Fruit fly (Drosophila melanogaster) whole organism, pupa: Measurements from ENCODE around the gene GstD11.

Experiments used
- CG10348 ChIP-seq: fragments of 200-800 bp; sonication (Bioruptor generic); IDR thresholded peaks from 2 replicates; pipeline ENCODE4 v1.3.6; 2022; ENCODE audit warnings: missing biosample characterization, missing genetic modification characterization
- CG12605 ChIP-seq: fragments of 200-800 bp; sonication (Bioruptor generic); IDR thresholded peaks from 2 replicates; pipeline ENCODE4 v1.3.6; 2022; ENCODE audit warnings: missing biosample characterization, missing genetic modification characterization
- CG13204 ChIP-seq: fragments of 200-800 bp; sonication (Bioruptor generic); optimal IDR thresholded peaks from 2 replicates; lab custom pipeline; 2018; ENCODE audit warnings: missing biosample characterization, mild to moderate bottlenecking, missing genetic modification characterization, moderate library complexity
- CG14655 ChIP-seq: fragments of 200-800 bp; sonication (Bioruptor generic); optimal IDR thresholded peaks from 3 replicates; lab custom pipeline; 2017; ENCODE audit warnings: mild to moderate bottlenecking, missing biosample characterization, missing genetic modification reagents, missing genetic modification characterization
- CG15710 ChIP-seq: fragments of 200-800 bp; sonication (Bioruptor generic); optimal IDR thresholded peaks from 2 replicates; lab custom pipeline; 2018; ENCODE audit warnings: missing biosample characterization, mild to moderate bottlenecking, missing genetic modification characterization, moderate library complexity
- CG17806 ChIP-seq: fragments of 200-800 bp; sonication (Bioruptor generic); optimal IDR thresholded peaks from 2 replicates; lab custom pipeline; 2018; ENCODE audit warnings: missing biosample characterization, mild to moderate bottlenecking, missing genetic modification characterization, moderate library complexity
- CG32121 ChIP-seq: fragments of 200-800 bp; sonication (Bioruptor generic); IDR thresholded peaks from 2 replicates; pipeline ENCODE4 v1.3.6; 2022; ENCODE audit warnings: missing biosample characterization, missing genetic modification characterization
- CG34367 ChIP-seq: fragments of 200-800 bp; sonication (Bioruptor generic); optimal IDR thresholded peaks from 2 replicates; lab custom pipeline; 2018; ENCODE audit warnings: missing biosample characterization, mild to moderate bottlenecking, missing genetic modification characterization
- CG4496 ChIP-seq: fragments of 200-800 bp; sonication (Bioruptor generic); IDR thresholded peaks from 3 replicates; pipeline ENCODE4 v1.3.6; 2022; ENCODE audit warnings: missing biosample characterization, missing genetic modification characterization
- CG8159 ChIP-seq: fragments of 200-800 bp; sonication (Bioruptor generic); optimal IDR thresholded peaks from 3 replicates; lab custom pipeline; 2018; ENCODE audit warnings: missing biosample characterization, mild to moderate bottlenecking, missing genetic modification characterization, moderate library complexity
- CG8301 ChIP-seq: fragments of 200-800 bp; sonication (Bioruptor generic); optimal IDR thresholded peaks from 2 replicates; lab custom pipeline; 2018; ENCODE audit warnings: missing biosample characterization, mild to moderate bottlenecking, missing genetic modification characterization
- CG9948 ChIP-seq: fragments of 200-800 bp; sonication (Bioruptor generic); optimal IDR thresholded peaks from 2 replicates; lab custom pipeline; 2018; ENCODE audit warnings: missing biosample characterization, mild to moderate bottlenecking, missing genetic modification characterization, moderate library complexity
- D1 ChIP-seq: fragments of 200-800 bp; sonication (Bioruptor generic); optimal IDR thresholded peaks from 2 replicates; lab custom pipeline; 2018; ENCODE audit warnings: missing biosample characterization, mild to moderate bottlenecking, missing genetic modification characterization, moderate library complexity
- EcR ChIP-seq: fragments of 200-800 bp; sonication (Bioruptor generic); optimal IDR thresholded peaks from 3 replicates; lab custom pipeline; 2019; ENCODE audit warnings: missing biosample characterization, missing genetic modification characterization, mild to moderate bottlenecking, moderate library complexity, missing genetic modification reagents
- Ets98B ChIP-seq: fragments of 200-800 bp; sonication (Bioruptor generic); IDR thresholded peaks from 2 replicates; pipeline ENCODE4 v1.3.6; 2022; ENCODE audit warnings: missing biosample characterization, missing genetic modification characterization
- Pif1A ChIP-seq: fragments of 200-800 bp; sonication (Bioruptor generic); optimal IDR thresholded peaks from 3 replicates; lab custom pipeline; 2016; ENCODE audit warnings: missing biosample characterization, missing genetic modification characterization
- Pif1B ChIP-seq: fragments of 200-800 bp; sonication (Bioruptor generic); optimal IDR thresholded peaks from 3 replicates; lab custom pipeline; 2016; ENCODE audit warnings: missing biosample characterization, missing genetic modification characterization
- Snoo ChIP-seq: fragments of 200-800 bp; sonication (Bioruptor generic); optimal IDR thresholded peaks from 3 replicates; lab custom pipeline; 2017; ENCODE audit warnings: missing biosample characterization, mild to moderate bottlenecking, missing genetic modification characterization, inconsistent platforms
- fd96Ca ChIP-seq: fragments of 200-800 bp; sonication (Bioruptor generic); IDR thresholded peaks from 3 replicates; pipeline ENCODE4 v1.3.6; 2022; ENCODE audit warnings: missing biosample characterization, missing genetic modification characterization
- gl ChIP-seq: fragments of 200-800 bp; sonication (Bioruptor generic); optimal IDR thresholded peaks from 2 replicates; lab custom pipeline; 2018; ENCODE audit warnings: missing biosample characterization, mild to moderate bottlenecking, missing genetic modification characterization
- rn ChIP-seq: fragments of 200-800 bp; sonication (Bioruptor generic); IDR thresholded peaks from 2 replicates; pipeline ENCODE4 v1.3.6; 2022; ENCODE audit warnings: missing biosample characterization, missing genetic modification characterization

The GstD11 gene

DNA sequence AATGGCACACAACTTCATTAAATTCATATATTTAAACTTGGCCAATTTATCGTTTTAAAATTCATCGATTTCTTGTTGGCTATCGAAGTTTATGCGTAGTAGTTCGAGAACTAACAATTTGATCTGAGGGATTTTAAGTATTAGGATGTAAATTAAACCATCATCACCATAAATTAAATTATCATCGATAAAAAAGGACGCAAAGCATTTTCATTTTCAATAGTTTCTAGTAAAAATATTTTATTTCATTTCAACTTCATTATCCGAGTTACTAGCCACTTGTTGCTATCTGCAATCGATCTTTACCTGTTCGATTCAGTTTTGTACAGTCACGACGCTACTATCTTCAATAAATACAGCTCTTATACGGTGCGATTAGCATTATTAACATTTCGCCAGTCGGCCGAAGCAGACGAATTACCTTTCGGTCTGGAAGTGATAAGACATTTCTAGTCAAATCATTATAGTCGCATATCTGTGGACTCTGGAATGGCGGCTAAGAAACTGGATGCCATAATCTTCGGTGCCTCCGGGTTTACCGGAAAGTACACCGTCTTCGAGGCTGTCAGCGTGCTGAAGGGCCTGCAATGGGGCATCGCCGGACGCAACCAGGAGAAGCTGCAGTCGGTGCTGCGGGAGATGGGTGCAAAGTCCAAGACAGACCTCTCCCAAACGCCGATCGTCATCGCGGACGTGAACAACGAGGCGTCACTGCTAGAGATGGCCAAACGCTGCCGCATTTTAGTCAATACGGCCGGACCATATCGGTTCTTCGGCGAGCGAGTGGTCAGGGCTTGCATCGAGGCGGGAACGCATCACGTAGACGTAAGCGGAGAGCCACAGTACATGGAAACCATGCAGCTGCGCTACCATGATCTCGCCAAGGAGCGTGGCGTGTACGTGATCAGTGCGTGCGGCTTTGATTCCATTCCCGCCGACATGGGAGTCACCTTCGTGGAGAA is 23.4 kb downstream of the GstD11 start, which contains the start of gene CG5167:
Gene CG5167, plus strand, starts transcription at position 298 of the 962 bp plus-strand sequence.
- TF ChIP-seq CG8159 (tag; lab: Kevin White, UChicago) (peak; percentile 15), CG8301 (peak; percentile 62), CG4496 (GFP tag; lab: Robert Waterston, UW) (no peak), EcR (GFP tag; lab: Kevin White, UChicago) (no peak), D1 (tag; lab: Kevin White, UChicago) (no peak), Pif1B (GFP tag; lab: Kevin White, UChicago) (no peak), CG10348 (no peak), Snoo (tag; lab: Kevin White, UChicago) (peak; percentile 13), CG12605 (GFP tag; lab: Robert Waterston, UW) (peak; percentile 85), CG34367 (tag; lab: Kevin White, UChicago) (peak; percentile 40), CG15710 (tag; lab: Kevin White, UChicago) (no peak), CG14655 (no peak), fd96Ca (GFP tag; lab: Robert Waterston, UW) (peak; percentile 64; the same call in 2 of the 3 replicates), Ets98B (GFP tag; lab: Robert Waterston, UW) (peak; percentile 51), CG17806 (tag; lab: Kevin White, UChicago) (peak; percentile 11), CG9948 (tag; lab: Kevin White, UChicago) (no peak), CG13204 (GFP tag; lab: Kevin White, UChicago) (peak; percentile 54), CG32121 (no peak; the same call in 1 of the 2 replicates), gl (peak; percentile 88), rn (GFP tag; lab: Robert Waterston, UW) (no peak), Pif1A (GFP tag; lab: Kevin White, UChicago) (no peak)

DNA sequence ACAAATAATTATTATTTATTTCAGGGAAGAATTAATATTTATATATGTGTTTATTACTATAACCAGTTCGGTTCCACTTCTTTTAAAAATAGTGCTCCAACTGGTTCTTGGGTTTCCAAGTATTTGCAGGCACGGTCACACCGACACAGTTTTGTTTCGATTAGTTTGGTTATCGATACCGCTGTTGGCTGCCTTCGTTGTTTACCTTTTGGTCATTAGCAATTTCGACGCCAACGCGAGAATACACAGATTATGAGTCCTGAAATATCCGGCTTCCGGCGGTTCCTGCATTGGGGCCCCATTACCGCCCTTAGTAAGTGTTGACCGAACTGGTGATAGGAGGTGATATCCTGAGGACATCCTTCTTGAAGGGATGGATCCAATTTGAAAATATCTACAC is 25.0 kb downstream of the GstD11 start, which contains the start of gene CG5196:
Gene CG5196, plus strand, starts transcription at position 157 of the 400 bp plus-strand sequence.
- no peak for TF ChIP-seq Pif1A (GFP tag; lab: Kevin White, UChicago)
- peak; percentile 14 for TF ChIP-seq EcR (GFP tag; lab: Kevin White, UChicago)
- no peak for TF ChIP-seq CG32121

DNA sequence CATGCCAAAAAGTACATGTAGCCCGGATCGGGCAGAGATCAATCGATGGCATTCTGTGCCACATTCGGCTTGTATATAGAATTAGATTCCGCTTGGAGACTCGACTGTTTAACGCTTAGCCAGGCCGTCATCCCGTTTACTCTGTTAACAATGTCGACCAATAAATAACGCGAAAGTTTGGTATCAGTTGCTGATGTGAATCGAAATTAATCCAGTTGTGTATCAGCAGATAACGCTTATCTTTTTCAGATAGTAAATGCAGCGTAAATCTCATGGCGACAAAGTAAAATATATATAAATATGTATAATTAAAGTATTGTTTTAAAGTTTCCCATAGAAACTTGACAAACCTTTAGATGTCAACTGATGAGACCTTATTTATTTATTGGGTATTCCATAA is 28.3 kb downstream of the GstD11 start:
- TF ChIP-seq D1 (tag; lab: Kevin White, UChicago) (no peak), Pif1A (GFP tag; lab: Kevin White, UChicago) (no peak), gl (no peak), CG8301 (no peak), CG4496 (GFP tag; lab: Robert Waterston, UW) (no peak), CG34367 (tag; lab: Kevin White, UChicago) (no peak), CG32121 (no peak), CG12605 (GFP tag; lab: Robert Waterston, UW) (no peak)

DNA sequence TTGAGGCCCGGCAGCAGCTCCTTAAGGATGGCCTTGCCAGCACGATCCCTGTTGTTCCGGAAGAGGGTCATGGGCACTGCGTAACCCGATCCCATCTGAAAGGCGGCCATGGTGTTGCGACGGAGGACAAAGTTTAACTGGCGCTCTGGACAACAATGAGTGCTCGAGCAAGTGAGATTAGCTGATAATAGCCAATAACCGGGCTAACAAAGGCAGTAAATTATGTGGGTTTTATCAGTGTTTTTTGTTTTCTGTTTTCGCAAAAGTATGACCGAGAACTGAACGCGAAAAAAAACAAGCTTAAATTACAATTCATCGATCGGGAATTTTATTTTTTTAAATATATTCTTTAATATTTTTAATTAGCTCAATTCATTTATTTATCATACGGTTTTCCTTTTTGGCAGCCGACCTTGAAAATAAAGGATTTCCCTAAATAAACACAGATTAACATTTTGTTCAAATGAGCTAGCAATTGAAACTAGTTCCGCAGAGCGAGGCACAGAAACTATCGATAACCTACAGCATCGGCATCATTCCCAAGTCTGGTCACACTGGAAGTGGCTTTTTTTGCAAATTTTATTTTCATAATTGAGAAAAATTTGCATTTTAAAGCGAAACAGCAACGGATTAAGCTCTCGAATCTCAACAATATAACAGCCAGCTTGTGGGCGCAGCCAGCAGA is 30.3 kb downstream of the GstD11 start, which contains the start of the genes Dip-C and pps:
Gene Dip-C, minus strand, starts transcription at position 486 of the 685 bp plus-strand sequence.
Gene pps, plus strand, starts transcription at position 555 of the 685 bp plus-strand sequence.
- TF ChIP-seq EcR (GFP tag; lab: Kevin White, UChicago) = peak; percentile 24
- TF ChIP-seq CG32121 = no peak

DNA sequence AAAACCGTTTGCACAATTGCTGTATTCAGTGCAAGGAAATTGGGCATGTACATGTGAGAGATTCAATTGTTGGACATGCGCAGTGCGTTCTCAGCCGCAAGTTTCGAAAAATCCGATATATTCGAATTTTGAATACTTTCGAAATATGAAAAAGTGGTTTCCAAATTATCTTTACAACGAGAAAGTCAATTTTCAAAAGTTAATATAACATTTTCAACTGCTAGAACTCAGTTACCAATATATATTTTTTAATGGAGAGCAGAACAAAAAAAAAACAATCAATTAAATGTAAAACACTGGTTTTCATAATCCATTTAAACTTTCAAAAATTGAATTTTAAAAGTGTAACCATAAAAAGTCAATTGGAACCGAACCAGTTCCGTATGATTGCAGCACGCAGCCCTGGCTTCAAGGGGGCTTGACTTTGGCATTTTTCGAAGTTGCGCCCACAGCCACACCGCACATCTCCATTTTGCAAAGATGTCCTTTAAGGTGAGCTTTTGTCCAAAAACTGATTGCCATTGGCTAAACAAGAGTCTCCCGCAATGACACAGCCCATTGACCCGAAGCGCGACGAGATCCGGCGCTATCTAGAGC is 39.3 kb downstream of the GstD11 start, which contains the start of the genes Scgbeta and CG17202:
Gene Scgbeta, minus strand, starts transcription at position 51 of the 597 bp plus-strand sequence.
Gene CG17202, plus strand, starts transcription at position 390 of the 597 bp plus-strand sequence.
- TF ChIP-seq Ets98B (GFP tag; lab: Robert Waterston, UW) = peak; percentile 22; the same call in 1 of the 2 replicates
- no peak for TF ChIP-seq CG4496 (GFP tag; lab: Robert Waterston, UW)
- no peak for TF ChIP-seq CG9948 (tag; lab: Kevin White, UChicago)

DNA sequence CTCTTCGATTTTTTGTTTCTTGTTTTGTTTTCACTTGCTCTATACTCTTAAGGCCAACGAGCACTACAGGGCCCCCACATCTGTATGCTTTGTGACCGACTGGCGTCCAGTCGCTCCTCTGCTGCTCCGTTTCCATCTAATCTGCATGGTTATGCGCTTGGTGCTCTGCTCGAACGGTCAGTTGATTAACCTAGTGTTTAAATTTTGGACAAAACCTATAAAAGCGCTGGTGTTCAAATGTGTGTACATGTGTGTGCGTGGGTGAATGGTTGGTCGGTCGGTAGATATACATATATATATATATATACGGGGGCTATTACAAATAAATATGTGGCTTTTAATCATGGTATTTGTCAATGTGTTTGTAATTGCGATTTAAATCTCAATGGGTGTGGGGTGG is 40.9 kb downstream of the GstD11 start:
- TF ChIP-seq CG12605 (GFP tag; lab: Robert Waterston, UW) (no peak), CG17806 (tag; lab: Kevin White, UChicago) (no peak), CG10348 (no peak), CG8159 (tag; lab: Kevin White, UChicago) (no peak), EcR (GFP tag; lab: Kevin White, UChicago) (peak; percentile 2), CG14655 (no peak), Pif1A (GFP tag; lab: Kevin White, UChicago) (no peak), CG32121 (no peak)
- TF ChIP-seq, all 21 proteins: peak for 1
